Fruit fly (Drosophila melanogaster) whole organism, prepupa: Measurements from ENCODE around the gene Cul3.

ENCODE experiments used
- Blimp-1 ChIP-seq: fragments of 200-800 bp; sonication (Bioruptor generic); optimal IDR thresholded peaks from 3 replicates; lab custom pipeline; 2017; ENCODE audit warnings: missing biosample characterization, missing genetic modification characterization, mild to moderate bottlenecking, moderate library complexity, missing genetic modification reagents
- CG10631 ChIP-seq: fragments of 200-800 bp; sonication (Bioruptor generic); optimal IDR thresholded peaks from 2 replicates; lab custom pipeline; 2016; ENCODE audit warnings: missing biosample characterization, missing genetic modification characterization
- CG10669 ChIP-seq: fragments of 200-800 bp; sonication (Bioruptor generic); optimal IDR thresholded peaks from 3 replicates; lab custom pipeline; 2018; ENCODE audit warnings: missing biosample characterization, mild to moderate bottlenecking, missing genetic modification characterization, moderate library complexity
- CG11294 ChIP-seq: fragments of 200-800 bp; sonication (Bioruptor generic); IDR thresholded peaks from 2 replicates; pipeline ENCODE4 v1.3.6; 2022; ENCODE audit warnings: missing biosample characterization, missing genetic modification characterization
- CG15336 ChIP-seq: fragments of 200-800 bp; sonication (Bioruptor generic); IDR thresholded peaks from 2 replicates; pipeline ENCODE4 v1.3.6; 2022; ENCODE audit warnings: missing biosample characterization, missing genetic modification characterization
- CG1621 ChIP-seq: fragments of 200-800 bp; sonication (Bioruptor generic); optimal IDR thresholded peaks from 3 replicates; lab custom pipeline; 2018; ENCODE audit warnings: missing biosample characterization, mild to moderate bottlenecking, missing genetic modification characterization
- CG16779 ChIP-seq: fragments of 200-800 bp; sonication (Bioruptor generic); optimal IDR thresholded peaks from 3 replicates; lab custom pipeline; 2017; ENCODE audit warnings: missing biosample characterization, mild to moderate bottlenecking, missing genetic modification characterization
- CG3032 ChIP-seq: fragments of 200-800 bp; optimal IDR thresholded peaks from 2 replicates; lab custom pipeline; 2019; ENCODE audit warnings: missing biosample characterization, mild to moderate bottlenecking, missing genetic modification characterization, moderate library complexity
- CG31627 ChIP-seq: fragments of 200-800 bp; sonication (Bioruptor generic); optimal IDR thresholded peaks from 3 replicates; lab custom pipeline; 2016; ENCODE audit warnings: missing biosample characterization, missing genetic modification characterization
- CG34406 ChIP-seq: fragments of 200-800 bp; sonication (Bioruptor generic); optimal IDR thresholded peaks from 3 replicates; lab custom pipeline; 2016; ENCODE audit warnings: missing biosample characterization, missing genetic modification characterization
- CG3919 ChIP-seq: fragments of 200-800 bp; sonication (Bioruptor generic); optimal IDR thresholded peaks from 3 replicates; lab custom pipeline; 2016; ENCODE audit warnings: missing biosample characterization, missing genetic modification characterization
- CG6792 ChIP-seq: fragments of 200-800 bp; sonication (Bioruptor generic); optimal IDR thresholded peaks from 3 replicates; lab custom pipeline; 2016; ENCODE audit warnings: missing biosample characterization, missing genetic modification characterization
- CG6808 ChIP-seq: fragments of 200-800 bp; sonication (Bioruptor generic); optimal IDR thresholded peaks from 3 replicates; lab custom pipeline; 2017; ENCODE audit warnings: missing biosample characterization, missing genetic modification characterization, mild to moderate bottlenecking, moderate library complexity, missing genetic modification reagents
- CG8319 ChIP-seq: fragments of 200-800 bp; sonication (Bioruptor generic); optimal IDR thresholded peaks from 3 replicates; lab custom pipeline; 2016; ENCODE audit warnings: missing biosample characterization, missing genetic modification characterization
- CG8632 ChIP-seq: fragments of 200-800 bp; sonication (Bioruptor generic); optimal IDR thresholded peaks from 3 replicates; lab custom pipeline; 2016; ENCODE audit warnings: missing biosample characterization, missing genetic modification characterization
- CG9139 ChIP-seq: fragments of 200-800 bp; sonication (Bioruptor generic); optimal IDR thresholded peaks from 3 replicates; lab custom pipeline; 2017; ENCODE audit warnings: missing biosample characterization, mild to moderate bottlenecking, missing genetic modification characterization
- Eip75B ChIP-seq: fragments of 200-800 bp; sonication (Bioruptor generic); optimal IDR thresholded peaks from 3 replicates; lab custom pipeline; 2016; ENCODE audit warnings: missing biosample characterization, missing genetic modification characterization
- Ets21C ChIP-seq: fragments of 200-800 bp; sonication (Bioruptor generic); optimal IDR thresholded peaks from 3 replicates; lab custom pipeline; 2016; ENCODE audit warnings: missing biosample characterization, missing genetic modification characterization
- Ets96B ChIP-seq: fragments of 200-800 bp; optimal IDR thresholded peaks from 2 replicates; lab custom pipeline; 2019; ENCODE audit warnings: missing biosample characterization, mild to moderate bottlenecking, missing genetic modification characterization, moderate library complexity
- Gug ChIP-seq: fragments of 200-800 bp; sonication (Bioruptor generic); IDR thresholded peaks from 2 replicates; pipeline ENCODE4 v1.3.6; 2022; ENCODE audit warnings: missing biosample characterization, missing genetic modification characterization
- Hr39 ChIP-seq: fragments of 200-800 bp; sonication (Bioruptor generic); optimal IDR thresholded peaks from 2 replicates; lab custom pipeline; 2016; ENCODE audit warnings: missing biosample characterization, missing genetic modification characterization
- Hr4 ChIP-seq: fragments of 200-800 bp; sonication (Bioruptor generic); optimal IDR thresholded peaks from 3 replicates; lab custom pipeline; 2016; ENCODE audit warnings: missing biosample characterization, missing genetic modification characterization
- Lpt ChIP-seq: fragments of 200-800 bp; sonication (Bioruptor generic); optimal IDR thresholded peaks from 3 replicates; lab custom pipeline; 2016; ENCODE audit warnings: missing biosample characterization, missing genetic modification characterization
- Met ChIP-seq: fragments of 200-800 bp; sonication (Bioruptor generic); optimal IDR thresholded peaks from 3 replicates; lab custom pipeline; 2016; ENCODE audit warnings: missing biosample characterization, missing genetic modification characterization
- OdsH ChIP-seq: fragments of 200-800 bp; sonication (Bioruptor generic); optimal IDR thresholded peaks from 3 replicates; lab custom pipeline; 2016; ENCODE audit warnings: missing biosample characterization, missing genetic modification characterization
- Smox ChIP-seq: fragments of 200-800 bp; sonication (Bioruptor generic); optimal IDR thresholded peaks from 3 replicates; lab custom pipeline; 2016; ENCODE audit warnings: missing biosample characterization, missing genetic modification characterization
- Sox102F ChIP-seq: fragments of 200-800 bp; sonication (Bioruptor generic); optimal IDR thresholded peaks from 2 replicates; lab custom pipeline; 2016; ENCODE audit warnings: missing biosample characterization, mild to moderate bottlenecking, missing genetic modification characterization
- Sox14 ChIP-seq: fragments of 200-800 bp; sonication (Bioruptor generic); optimal IDR thresholded peaks from 3 replicates; lab custom pipeline; 2016; ENCODE audit warnings: missing biosample characterization, missing genetic modification characterization
- Sox15 ChIP-seq: fragments of 200-800 bp; sonication (Bioruptor generic); optimal IDR thresholded peaks from 3 replicates; lab custom pipeline; 2016; ENCODE audit warnings: missing biosample characterization, missing genetic modification characterization
- achi ChIP-seq: fragments of 200-800 bp; sonication (Bioruptor generic); optimal IDR thresholded peaks from 3 replicates; lab custom pipeline; 2016; ENCODE audit warnings: missing biosample characterization, missing genetic modification characterization
- acj6 ChIP-seq: fragments of 200-800 bp; sonication (Bioruptor generic); optimal IDR thresholded peaks from 3 replicates; lab custom pipeline; 2016; ENCODE audit warnings: missing biosample characterization, missing genetic modification characterization
- cyc ChIP-seq: fragments of 200-800 bp; sonication (Bioruptor generic); optimal IDR thresholded peaks from 3 replicates; lab custom pipeline; 2016; ENCODE audit warnings: missing biosample characterization, missing genetic modification characterization
- dsx ChIP-seq: fragments of 200-800 bp; optimal IDR thresholded peaks from 3 replicates; lab custom pipeline; 2019; ENCODE audit warnings: missing biosample characterization, mild to moderate bottlenecking, missing genetic modification characterization, moderate library complexity; ENCODE audit not compliant: poor library complexity, severe bottlenecking
- eg ChIP-seq: fragments of 200-800 bp; sonication (Bioruptor generic); IDR thresholded peaks from 3 replicates; pipeline ENCODE4 v1.3.6; 2022; ENCODE audit warnings: missing biosample characterization, missing genetic modification characterization
- fd59A ChIP-seq: fragments of 200-800 bp; sonication (Bioruptor generic); optimal IDR thresholded peaks from 2 replicates; lab custom pipeline; 2017; ENCODE audit warnings: missing biosample characterization, mild to moderate bottlenecking, missing genetic modification characterization, missing genetic modification reagents
- fd85E ChIP-seq: fragments of 200-800 bp; sonication (Bioruptor generic); optimal IDR thresholded peaks from 3 replicates; lab custom pipeline; 2016; ENCODE audit warnings: missing biosample characterization, missing genetic modification characterization
- fkh ChIP-seq: fragments of 200-800 bp; sonication (Bioruptor generic); optimal IDR thresholded peaks from 3 replicates; lab custom pipeline; 2017; ENCODE audit warnings: missing biosample characterization, mild to moderate bottlenecking, missing genetic modification characterization, moderate library complexity
- lz ChIP-seq: fragments of 200-800 bp; sonication (Bioruptor generic); optimal IDR thresholded peaks from 3 replicates; lab custom pipeline; 2016; ENCODE audit warnings: missing biosample characterization, missing genetic modification characterization
- net ChIP-seq: fragments of 200-800 bp; sonication (Bioruptor generic); optimal IDR thresholded peaks from 3 replicates; lab custom pipeline; 2016; ENCODE audit warnings: missing biosample characterization, missing genetic modification characterization
- pdm3 ChIP-seq: fragments of 200-800 bp; sonication (Bioruptor generic); optimal IDR thresholded peaks from 3 replicates; lab custom pipeline; 2016; ENCODE audit warnings: missing biosample characterization, missing genetic modification characterization
- salr ChIP-seq, 2 experiments: fragments of 200-800 bp; sonication (Bioruptor generic); optimal IDR thresholded peaks; 3 replicates each; lab custom pipeline; 2016 to 2018; ENCODE audit warnings: missing biosample characterization in 2 of 2, missing genetic modification characterization in 2 of 2, mild to moderate bottlenecking in 1 of 2
- spab ChIP-seq: fragments of 200-800 bp; sonication (Bioruptor generic); optimal IDR thresholded peaks from 2 replicates; lab custom pipeline; 2017; ENCODE audit warnings: missing biosample characterization, mild to moderate bottlenecking, missing genetic modification characterization, missing genetic modification reagents
- ss ChIP-seq, 2 experiments: fragments of 200-800 bp; sonication (Bioruptor generic); optimal IDR thresholded peaks; 2 replicates in 1 of 2; 3 replicates in 1 of 2; lab custom pipeline; 2017 to 2018; ENCODE audit warnings: mild to moderate bottlenecking in 2 of 2, missing biosample characterization in 2 of 2, missing genetic modification characterization in 2 of 2, moderate library complexity in 1 of 2
- svp ChIP-seq: fragments of 200-800 bp; sonication (Bioruptor generic); peaks from one replicate; lab custom pipeline; 2016; ENCODE audit warnings: missing biosample characterization, missing genetic modification characterization
- topi ChIP-seq: fragments of 200-800 bp; sonication (Bioruptor generic); optimal IDR thresholded peaks from 3 replicates; lab custom pipeline; 2016; ENCODE audit warnings: missing biosample characterization, missing genetic modification characterization
- vri ChIP-seq: fragments of 200-800 bp; sonication (Bioruptor generic); optimal IDR thresholded peaks from 3 replicates; lab custom pipeline; 2016; ENCODE audit warnings: missing biosample characterization, mild to moderate bottlenecking, missing genetic modification characterization

Cul3 gene

dm6 chr2L:15264483-15264987, 7.3 kb downstream of the Cul3 start, which contains the start of gene yuri (continued):
- TF ChIP-seq Hr39 (GFP tag; lab: Kevin White, UChicago): no peak
- TF ChIP-seq svp (GFP tag; lab: Kevin White, UChicago): peak; percentile 79
- TF ChIP-seq CG10669 (GFP tag; lab: Kevin White, UChicago): peak; percentile 53
- peak; percentile 25 for TF ChIP-seq fd59A (GFP tag; lab: Kevin White, UChicago)
- TF ChIP-seq CG3032 (tag; lab: Kevin White, UChicago): peak; percentile 61
- TF ChIP-seq dsx (GFP tag; lab: Kevin White, UChicago): peak; percentile 81
- TF ChIP-seq eg (GFP tag; lab: Robert Waterston, UW): peak; percentile 81
- TF ChIP-seq pdm3: no peak
- peak; percentile 87 to 90 for TF ChIP-seq ss (GFP tag; optimal IDR thresholded peaks at IDR 0.05; lab: Kevin White, UChicago)

- TF ChIP-seq fkh (peak; percentile 80), Lpt (no peak)
Measured at dm6 chr2L:15256249-15256648, 15.6 kb downstream of the Cul3 start, which contains the start of the genes PolD3 and Uxt. PolD3 (minus strand) TSS chr2L:15256304. Uxt (plus strand) TSS chr2L:15256581.

dm6 chr2L:15254229-15254861, 17.5 kb downstream of the Cul3 start:
- TF ChIP-seq Met: no peak
- TF ChIP-seq CG31627 (GFP tag; lab: Kevin White, UChicago): peak; percentile 47
- TF ChIP-seq CG3032 (tag; lab: Kevin White, UChicago): peak; percentile 28
- TF ChIP-seq Ets96B (tag; lab: Kevin White, UChicago): peak; percentile 52
- no peak for TF ChIP-seq Sox14 (GFP tag; lab: Kevin White, UChicago)
- peak; percentile 47; the same call in 1 of the 2 replicates for TF ChIP-seq CG15336 (GFP tag; lab: Robert Waterston, UW)
- peak in 1 of 2 experiments; percentile 35 for TF ChIP-seq ss (GFP tag; optimal IDR thresholded peaks at IDR 0.05; lab: Kevin White, UChicago)
- no peak for TF ChIP-seq Blimp-1 (GFP tag; lab: Kevin White, UChicago)
- TF ChIP-seq CG34406 (GFP tag; lab: Kevin White, UChicago): peak; percentile 48
- peak; percentile 24 for TF ChIP-seq fd59A (GFP tag; lab: Kevin White, UChicago)
- TF ChIP-seq CG8319: peak; percentile 9
- TF ChIP-seq achi (GFP tag; lab: Kevin White, UChicago): peak; percentile 32
- TF ChIP-seq eg (GFP tag; lab: Robert Waterston, UW): peak; percentile 44
- TF ChIP-seq CG6808: peak; percentile 30
- no peak for TF ChIP-seq Eip75B (GFP tag; lab: Kevin White, UChicago)
- TF ChIP-seq vri: no peak
- TF ChIP-seq svp (GFP tag; lab: Kevin White, UChicago): peak; percentile 89
- no peak for TF ChIP-seq Sox102F (GFP tag; lab: Kevin White, UChicago)
- no peak for TF ChIP-seq CG9139 (GFP tag; lab: Kevin White, UChicago)
- peak; percentile 48 for TF ChIP-seq acj6 (GFP tag; lab: Kevin White, UChicago)
- peak; percentile 63 for TF ChIP-seq CG3919 (GFP tag; lab: Kevin White, UChicago)
- no peak for TF ChIP-seq lz
- peak; percentile 43 for TF ChIP-seq CG8632 (GFP tag; lab: Kevin White, UChicago)
- TF ChIP-seq cyc: peak; percentile 47
- no peak for TF ChIP-seq fd85E (GFP tag; lab: Kevin White, UChicago)
- peak; percentile 20 for TF ChIP-seq CG10631 (GFP tag; lab: Kevin White, UChicago)
- TF ChIP-seq topi (GFP tag; lab: Kevin White, UChicago): no peak
- TF ChIP-seq salr (GFP tag; optimal IDR thresholded peaks at IDR 0.05; lab: Kevin White, UChicago): no peak
- no peak for TF ChIP-seq Hr4 (GFP tag; lab: Kevin White, UChicago)
- no peak for TF ChIP-seq CG16779 (tag; lab: Kevin White, UChicago)
- no peak for TF ChIP-seq Smox (GFP tag; lab: Kevin White, UChicago)
- TF ChIP-seq spab (GFP tag; lab: Kevin White, UChicago): peak; percentile 21
- TF ChIP-seq pdm3: no peak
- no peak for TF ChIP-seq Sox15 (GFP tag; lab: Kevin White, UChicago)
- no peak for TF ChIP-seq Ets21C
- TF ChIP-seq net (GFP tag; lab: Kevin White, UChicago): peak; percentile 29
- no peak for TF ChIP-seq OdsH (GFP tag; lab: Kevin White, UChicago)
- TF ChIP-seq CG1621 (tag; lab: Kevin White, UChicago): peak; percentile 19
- peak; percentile 39 for TF ChIP-seq CG6792 (GFP tag; lab: Kevin White, UChicago)
- peak; percentile 45; the same call in 1 of the 2 replicates for TF ChIP-seq Gug (GFP tag; lab: Robert Waterston, UW)
- no peak for TF ChIP-seq CG11294 (GFP tag; lab: Robert Waterston, UW)
